Fruit fly (Drosophila melanogaster): Measurements from ENCODE around the gene Fum4.
A peak's percentile ranks its signal among the peaks of the same experiment; 100 is the strongest.

Gene Fum4

DNA sequence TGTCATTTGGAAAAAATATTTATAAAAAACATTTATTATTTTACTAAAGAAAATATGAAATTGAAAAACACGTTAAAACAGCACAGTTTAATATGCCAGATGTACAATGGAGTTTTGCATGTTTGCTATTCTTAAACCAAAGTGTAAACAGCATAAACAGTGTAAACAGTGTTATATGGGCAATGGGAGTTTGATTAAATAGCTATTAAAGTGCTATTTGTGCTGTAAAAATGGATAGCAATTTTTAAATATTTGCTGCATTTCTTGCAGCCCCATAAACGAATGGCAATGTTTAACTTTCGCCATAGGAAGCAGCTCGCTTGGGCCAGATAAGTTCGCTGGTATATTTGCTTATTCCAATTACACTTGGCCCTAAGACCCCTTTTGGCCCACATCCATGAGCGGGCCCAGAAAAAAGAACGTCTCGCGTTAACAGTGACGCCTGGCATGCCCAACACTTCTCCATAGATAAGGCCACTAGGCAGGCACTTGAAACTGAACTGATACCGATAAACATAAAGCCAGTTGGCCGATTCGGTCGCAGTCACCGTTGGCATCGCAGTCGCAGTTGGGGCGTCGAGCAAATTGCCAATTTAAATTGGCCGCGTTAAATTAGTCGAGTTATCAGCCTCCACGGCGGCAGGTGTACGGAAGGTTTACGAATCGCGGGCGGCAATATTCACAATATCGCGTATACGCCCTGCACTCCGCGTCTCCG lies 46.9 kb downstream of the Fum4 start, which contains the start of gene CG4839 (continued):
- TF ChIP-seq amos (GFP tag; IDR thresholded peaks at IDR 0.05; ENCODE audit: partially characterized antibody) = no peak
- no peak for TF ChIP-seq lilli (GFP tag; optimal IDR thresholded peaks at IDR 0.05)
- TF ChIP-seq mld (GFP tag; IDR thresholded peaks at IDR 0.05; ENCODE audit: partially characterized antibody) = no peak
- TF ChIP-seq CG2199 (GFP tag; IDR thresholded peaks at IDR 0.05) = peak; percentile 22; the same call in 1 of the 3 replicates
- TF ChIP-seq lola (GFP tag; optimal IDR thresholded peaks at IDR 0.05) = no peak
- peak; percentile 75 for TF ChIP-seq BtbVII (GFP tag; optimal IDR thresholded peaks at IDR 0.05)
- TF ChIP-seq Scr (GFP tag; IDR thresholded peaks at IDR 0.05; ENCODE audit: partially characterized antibody) = no peak
- peak; percentile 35 for TF ChIP-seq gro (GFP tag; optimal IDR thresholded peaks at IDR 0.05)
- TF ChIP-seq sd (tag; optimal IDR thresholded peaks at IDR 0.05) = peak; percentile 33
- peak; percentile 13 for TF ChIP-seq CG15514 (GFP tag; optimal IDR thresholded peaks at IDR 0.05)
- no peak for TF ChIP-seq trem (tag; optimal IDR thresholded peaks at IDR 0.05)
- TF ChIP-seq Dbx (GFP tag; IDR thresholded peaks at IDR 0.05) = 0 out of 3 replicates have a peak, but pooled peaks have one; percentile 41
- no peak for TF ChIP-seq her (GFP tag; optimal IDR thresholded peaks at IDR 0.05)
- no peak for TF ChIP-seq Chrac-16 (GFP tag; optimal IDR thresholded peaks at IDR 0.05)
- peak; percentile 1 for TF ChIP-seq CG7987 (GFP tag; optimal IDR thresholded peaks at IDR 0.05)
- TF ChIP-seq Fer3 (tag; optimal IDR thresholded peaks at IDR 0.05) = peak; percentile 14
- TF ChIP-seq az2 (GFP tag; optimal IDR thresholded peaks at IDR 0.05) = no peak
- TF ChIP-seq CG17802 (tag; optimal IDR thresholded peaks at IDR 0.05) = no peak
- TF ChIP-seq HmgZ (tag; optimal IDR thresholded peaks at IDR 0.05) = peak; percentile 3
- peak; percentile 35 for TF ChIP-seq CG2120 (GFP tag; optimal IDR thresholded peaks at IDR 0.05)
- TF ChIP-seq Meics (GFP tag; optimal IDR thresholded peaks at IDR 0.05) = peak; percentile 20
- TF ChIP-seq CG34376 (GFP tag; optimal IDR thresholded peaks at IDR 0.05) = peak; percentile 71
- TF ChIP-seq Jarid2 (GFP tag; optimal IDR thresholded peaks at IDR 0.05) = peak; percentile 18
- no peak for TF ChIP-seq org-1 (GFP tag; optimal IDR thresholded peaks at IDR 0.05)
- TF ChIP-seq Ada2b (GFP tag; IDR thresholded peaks at IDR 0.05) = no peak
- TF ChIP-seq dysf (GFP tag; IDR thresholded peaks at IDR 0.05) = 0 out of 3 replicates have a peak, but pooled peaks have one; percentile 22
- no peak for TF ChIP-seq prd (optimal IDR thresholded peaks at IDR 0.05)
- 0 out of 3 replicates have a peak, but pooled peaks have one; percentile 16 for TF ChIP-seq prd (GFP tag; IDR thresholded peaks at IDR 0.05)
- no peak for TF ChIP-seq NfI (GFP tag; optimal IDR thresholded peaks at IDR 0.05)
- 0 out of 2 replicates have a peak, but pooled peaks have one; percentile 43 for TF ChIP-seq rib (GFP tag; IDR thresholded peaks at IDR 0.05)
- peak; percentile 5 for TF ChIP-seq Fer1 (GFP tag; optimal IDR thresholded peaks at IDR 0.05)
- TF ChIP-seq CG9932 (GFP tag; IDR thresholded peaks at IDR 0.05) = peak; percentile 43; the same call in 1 of the 2 replicates
- peak; percentile 45; the same call in 1 of the 2 replicates for TF ChIP-seq CG9215 (GFP tag; IDR thresholded peaks at IDR 0.05)
- peak; percentile 37; the same call in 1 of the 2 replicates for TF ChIP-seq CG32532 (GFP tag; IDR thresholded peaks at IDR 0.05)
- TF ChIP-seq Hey (tag; optimal IDR thresholded peaks at IDR 0.05) = peak; percentile 78
- TF ChIP-seq lov (optimal IDR thresholded peaks at IDR 0.05) = no peak
- TF ChIP-seq lov (GFP tag; IDR thresholded peaks at IDR 0.05) = no peak
- TF ChIP-seq Hmr (GFP tag; optimal IDR thresholded peaks at IDR 0.05) = peak; percentile 1
- TF ChIP-seq Bgb (GFP tag; IDR thresholded peaks at IDR 0.05; ENCODE audit: partially characterized antibody) = no peak
- TF ChIP-seq CG18599 (GFP tag; optimal IDR thresholded peaks at IDR 0.05) = peak; percentile 42
- no peak for TF ChIP-seq Dip3 (GFP tag; optimal IDR thresholded peaks at IDR 0.05)
- peak; percentile 99 for TF ChIP-seq exex (tag; optimal IDR thresholded peaks at IDR 0.05)
- TF ChIP-seq inv (GFP tag; IDR thresholded peaks at IDR 0.05; ENCODE audit: partially characterized antibody) = peak; percentile 36; the same call in 1 of the 2 replicates
- peak; percentile 89 for TF ChIP-seq CG3995 (GFP tag; optimal IDR thresholded peaks at IDR 0.05)
- no peak for TF ChIP-seq wek (GFP tag; optimal IDR thresholded peaks at IDR 0.05)
- no peak for TF ChIP-seq ase (GFP tag; IDR thresholded peaks at IDR 0.05)
- TF ChIP-seq CG15696 (tag; optimal IDR thresholded peaks at IDR 0.05) = no peak
- peak; percentile 7 for TF ChIP-seq dmrt99B (tag; optimal IDR thresholded peaks at IDR 0.05)

Measured in whole organism, embryonic.